Fruit fly (Drosophila melanogaster) whole organism, embryonic: ENCODE results near the gene Syx4.

ENCODE experiments used
- Abd-B ChIP-seq: fragments of 200-800 bp; sonication (Bioruptor generic); optimal IDR thresholded peaks from 2 replicates; lab custom pipeline; 2018; ENCODE audit warnings: missing biosample characterization, mild to moderate bottlenecking, missing genetic modification characterization, moderate library complexity
- Ada2b ChIP-seq: fragments of 200-800 bp; sonication (Bioruptor generic); IDR thresholded peaks from 2 replicates; pipeline ENCODE4 v1.3.6; 2022; ENCODE audit warnings: missing biosample characterization, missing genetic modification characterization
- Antp ChIP-seq: fragments of 200-800 bp; sonication (Bioruptor generic); optimal IDR thresholded peaks from 3 replicates; lab custom pipeline; 2016; ENCODE audit warnings: missing biosample characterization, missing genetic modification characterization
- Atf3 ChIP-seq: fragments of 200-800 bp; sonication (Bioruptor generic); optimal IDR thresholded peaks from 3 replicates; lab custom pipeline; 2016; ENCODE audit warnings: missing biosample characterization, missing genetic modification characterization
- Atf6 ChIP-seq: fragments of 200-800 bp; sonication (Bioruptor generic); IDR thresholded peaks from 2 replicates; pipeline ENCODE4 v1.3.6; 2022; ENCODE audit warnings: missing biosample characterization, missing genetic modification characterization
- B-H2 ChIP-seq: fragments of 200-800 bp; sonication (Bioruptor generic); optimal IDR thresholded peaks from 2 replicates; lab custom pipeline; 2018; ENCODE audit warnings: missing biosample characterization, mild to moderate bottlenecking, missing genetic modification characterization
- CG1024 ChIP-seq: fragments of 200-800 bp; sonication (Bioruptor generic); IDR thresholded peaks from 2 replicates; pipeline ENCODE4 v1.3.6; 2022; ENCODE audit warnings: missing biosample characterization, missing genetic modification characterization
- CG11456 ChIP-seq: fragments of 200-800 bp; sonication (Bioruptor generic); IDR thresholded peaks from 3 replicates; pipeline ENCODE4 v1.3.6; 2022; ENCODE audit warnings: missing biosample characterization, missing genetic modification characterization
- CG12155 ChIP-seq: fragments of 200-800 bp; sonication (Bioruptor generic); optimal IDR thresholded peaks from 3 replicates; lab custom pipeline; 2016; ENCODE audit warnings: missing biosample characterization, missing genetic modification characterization
- CG14860 ChIP-seq: fragments of 200-800 bp; sonication (Bioruptor generic); IDR thresholded peaks from 3 replicates; pipeline ENCODE4 v1.3.6; 2022; ENCODE audit warnings: missing biosample characterization, missing genetic modification characterization; ENCODE audit not compliant: partially characterized antibody
- CG16779 ChIP-seq: fragments of 200-800 bp; sonication (Bioruptor generic); IDR thresholded peaks from 2 replicates; pipeline ENCODE4 v1.3.6; 2022; ENCODE audit warnings: missing biosample characterization, missing genetic modification characterization
- CG17361 ChIP-seq: fragments of 200-800 bp; sonication (Bioruptor generic); IDR thresholded peaks from 3 replicates; pipeline ENCODE4 v1.3.6; 2022; ENCODE audit warnings: missing biosample characterization, missing genetic modification characterization
- CG1832 ChIP-seq: fragments of 200-800 bp; sonication (Bioruptor generic); optimal IDR thresholded peaks from 2 replicates; lab custom pipeline; 2017; ENCODE audit warnings: missing biosample characterization, mild to moderate bottlenecking, missing genetic modification characterization, inconsistent platforms
- CG31224 ChIP-seq: fragments of 200-800 bp; sonication (Bioruptor generic); IDR thresholded peaks from 2 replicates; pipeline ENCODE4 v1.3.6; 2022; ENCODE audit warnings: missing biosample characterization, missing genetic modification characterization
- CG32767 ChIP-seq: fragments of 200-800 bp; sonication (Bioruptor generic); IDR thresholded peaks from 2 replicates; pipeline ENCODE4 v1.3.6; 2022; ENCODE audit warnings: missing biosample characterization, missing genetic modification characterization
- CG42726 ChIP-seq: fragments of 200-800 bp; sonication (Bioruptor generic); IDR thresholded peaks from 2 replicates; pipeline ENCODE4 v1.3.6; 2022; ENCODE audit warnings: missing biosample characterization, missing genetic modification characterization; ENCODE audit not compliant: partially characterized antibody
- CG5953 ChIP-seq: fragments of 200-800 bp; sonication (Bioruptor generic); IDR thresholded peaks from 2 replicates; pipeline ENCODE4 v1.3.6; 2022; ENCODE audit warnings: missing biosample characterization, missing genetic modification characterization
- CG8944 ChIP-seq: fragments of 200-800 bp; sonication (Bioruptor generic); optimal IDR thresholded peaks from 3 replicates; lab custom pipeline; 2016; ENCODE audit warnings: missing biosample characterization, missing genetic modification characterization
- Dbx ChIP-seq: fragments of 200-800 bp; sonication (Bioruptor generic); IDR thresholded peaks from 3 replicates; pipeline ENCODE4 v1.3.6; 2022; ENCODE audit warnings: missing biosample characterization, missing genetic modification characterization
- Dp ChIP-seq: fragments of 200-800 bp; sonication (Bioruptor generic); optimal IDR thresholded peaks from 2 replicates; lab custom pipeline; 2018; ENCODE audit warnings: missing biosample characterization, mild to moderate bottlenecking, missing genetic modification characterization, moderate library complexity
- H15 ChIP-seq: fragments of 200-800 bp; sonication (Bioruptor generic); IDR thresholded peaks from 3 replicates; pipeline ENCODE4 v1.3.6; 2022; ENCODE audit warnings: missing biosample characterization, missing genetic modification characterization
- HLH3B ChIP-seq: fragments of 200-800 bp; sonication (Bioruptor generic); IDR thresholded peaks from 2 replicates; pipeline ENCODE4 v1.3.6; 2022; ENCODE audit warnings: missing biosample characterization, missing genetic modification characterization
- HLH54F ChIP-seq: fragments of 200-800 bp; sonication (Bioruptor generic); optimal IDR thresholded peaks from 3 replicates; lab custom pipeline; 2016; ENCODE audit warnings: missing biosample characterization, missing genetic modification characterization
- Hr3 ChIP-seq: fragments of 200-800 bp; sonication (Bioruptor generic); optimal IDR thresholded peaks from 3 replicates; lab custom pipeline; 2016; ENCODE audit warnings: missing biosample characterization, missing genetic modification characterization
- Lpt ChIP-seq: fragments of >200 bp; optimal IDR thresholded peaks from 2 replicates; lab custom pipeline; 2018; ENCODE audit warnings: missing biosample characterization, missing genetic modification characterization
- Oaz ChIP-seq: fragments of 200-800 bp; sonication (Bioruptor generic); IDR thresholded peaks from 2 replicates; pipeline ENCODE4 v1.3.6; 2022; ENCODE audit warnings: missing biosample characterization, missing genetic modification characterization
- Spps ChIP-seq: fragments of 200-800 bp; sonication (Bioruptor generic); optimal IDR thresholded peaks from 2 replicates; lab custom pipeline; 2018; ENCODE audit warnings: missing biosample characterization, mild to moderate bottlenecking, missing genetic modification characterization
- bcd ChIP-seq: fragments of 200-800 bp; sonication (Bioruptor generic); optimal IDR thresholded peaks from 2 replicates; lab custom pipeline; 2017; ENCODE audit warnings: missing biosample characterization, mild to moderate bottlenecking, missing genetic modification characterization
- chif ChIP-seq, 2 experiments: fragments of 200-800 bp; sonication (Bioruptor generic); optimal IDR thresholded peaks; 3 replicates each; lab custom pipeline; 2016; ENCODE audit warnings: missing biosample characterization in 2 of 2, missing genetic modification characterization in 2 of 2
- danr ChIP-seq: fragments of 200-800 bp; sonication (Bioruptor generic); IDR thresholded peaks from 2 replicates; pipeline ENCODE4 v1.3.6; 2022; ENCODE audit warnings: missing biosample characterization, missing genetic modification characterization
- dpn ChIP-seq, 2 experiments: fragments of 200-800 bp; sonication (Bioruptor generic); optimal IDR thresholded peaks; 3 replicates each; lab custom pipeline; 2016; ENCODE audit warnings: missing biosample characterization in 2 of 2, missing genetic modification characterization in 2 of 2
- dysf ChIP-seq: fragments of 200-800 bp; sonication (Bioruptor generic); IDR thresholded peaks from 3 replicates; pipeline ENCODE4 v1.3.6; 2022; ENCODE audit warnings: missing biosample characterization, missing genetic modification characterization
- hkb ChIP-seq, 2 experiments: fragments of 200-800 bp in 1 of 2; fragments of >200 bp in 1 of 2; sonication (Bioruptor generic) in 1 of 2; IDR thresholded peaks in 1 of 2; optimal IDR thresholded peaks in 1 of 2; 2 replicates each; pipeline versions ENCODE4 v1.3.6 to Lab custom; 2017 to 2022; ENCODE audit warnings: missing biosample characterization in 1 of 2, missing genetic modification characterization in 1 of 2
- ken ChIP-seq: fragments of 200-800 bp; sonication (Bioruptor generic); IDR thresholded peaks from 3 replicates; pipeline ENCODE4 v1.3.6; 2022; ENCODE audit warnings: missing biosample characterization, missing genetic modification characterization
- lmd ChIP-seq: fragments of 200-800 bp; sonication (Bioruptor generic); IDR thresholded peaks from 2 replicates; pipeline ENCODE4 v1.3.6; 2022; ENCODE audit warnings: missing biosample characterization, missing genetic modification characterization
- maf-S ChIP-seq: fragments of 200-800 bp; sonication (Bioruptor generic); optimal IDR thresholded peaks from 2 replicates; lab custom pipeline; 2016; ENCODE audit warnings: missing biosample characterization, missing genetic modification characterization
- mam ChIP-seq: fragments of 200-800 bp; sonication (Bioruptor generic); optimal IDR thresholded peaks from 3 replicates; lab custom pipeline; 2016; ENCODE audit warnings: missing biosample characterization, missing genetic modification characterization
- pan ChIP-seq, 4 experiments: fragments of >200 bp in 3 of 4; fragments of 200-800 bp in 1 of 4; sonication (Bioruptor generic) in 1 of 4; optimal IDR thresholded peaks in 3 of 4; IDR thresholded peaks in 1 of 4; 2 replicates each; pipeline versions ENCODE4 v1.3.6 to Lab custom; 2017 to 2022; ENCODE audit warnings: missing biosample characterization in 2 of 4, missing genetic modification characterization in 2 of 4, mixed read lengths in 1 of 4
- pb ChIP-seq: fragments of 200-800 bp; sonication (Bioruptor generic); optimal IDR thresholded peaks from 3 replicates; lab custom pipeline; 2016; ENCODE audit warnings: missing biosample characterization, missing genetic modification characterization
- pho ChIP-seq: fragments of 200-800 bp; sonication (Bioruptor generic); optimal IDR thresholded peaks from 2 replicates; lab custom pipeline; 2016; ENCODE audit warnings: missing biosample characterization, missing genetic modification characterization
- phol ChIP-seq: fragments of 200-800 bp; sonication (Bioruptor generic); optimal IDR thresholded peaks from 3 replicates; lab custom pipeline; 2018; ENCODE audit warnings: missing biosample characterization, mild to moderate bottlenecking, missing genetic modification characterization, moderate library complexity
- pzg ChIP-seq: fragments of 200-800 bp; sonication (Bioruptor generic); optimal IDR thresholded peaks from 3 replicates; lab custom pipeline; 2018; ENCODE audit warnings: missing biosample characterization, mild to moderate bottlenecking, missing genetic modification characterization, moderate library complexity
- seq ChIP-seq: fragments of 200-800 bp; sonication (Bioruptor generic); IDR thresholded peaks from 2 replicates; pipeline ENCODE4 v1.3.6; 2022; ENCODE audit warnings: missing biosample characterization, missing genetic modification characterization
- sr ChIP-seq: fragments of 200-800 bp; sonication (Bioruptor generic); IDR thresholded peaks from 3 replicates; pipeline ENCODE4 v1.3.6; 2022; ENCODE audit warnings: missing biosample characterization, missing genetic modification characterization
- stc ChIP-seq: fragments of 200-800 bp; sonication (Bioruptor generic); IDR thresholded peaks from 2 replicates; pipeline ENCODE4 v1.3.6; 2022; ENCODE audit warnings: missing biosample characterization, missing genetic modification characterization
- sug ChIP-seq: fragments of 200-800 bp; optimal IDR thresholded peaks from 2 replicates; lab custom pipeline; 2019; ENCODE audit warnings: missing biosample characterization, mild to moderate bottlenecking, missing genetic modification characterization, moderate library complexity
- tin ChIP-seq: fragments of 200-800 bp; sonication (Bioruptor generic); optimal IDR thresholded peaks from 3 replicates; lab custom pipeline; 2016; ENCODE audit warnings: missing biosample characterization, missing genetic modification characterization
- wdn ChIP-seq: fragments of 200-800 bp; sonication (Bioruptor generic); IDR thresholded peaks from 2 replicates; pipeline ENCODE4 v1.3.6; 2022; ENCODE audit warnings: missing biosample characterization, missing genetic modification characterization
- wor ChIP-seq: fragments of 200-800 bp; sonication (Bioruptor generic); IDR thresholded peaks from 2 replicates; pipeline ENCODE4 v1.3.6; 2022; ENCODE audit warnings: missing biosample characterization, missing genetic modification characterization

Syx4 gene

dm6 chrX:2708156-2708734 is 35.6 kb downstream of the Syx4 start, which contains the start of gene CG2681 (continued):
- TF ChIP-seq wor (GFP tag; lab: Robert Waterston, UW), result peak; percentile 24; the same call in 1 of the 2 replicates
- TF ChIP-seq phol (tag; lab: Kevin White, UChicago), result no peak
- peak; percentile 63 for TF ChIP-seq Ada2b (GFP tag; lab: Robert Waterston, UW)
- peak; percentile 61; the same call in 1 of the 2 replicates for TF ChIP-seq stc (GFP tag; lab: Robert Waterston, UW)
- TF ChIP-seq pzg (GFP tag; lab: Kevin White, UChicago), result no peak
- TF ChIP-seq mam (GFP tag; lab: Kevin White, UChicago), result peak; percentile 43
- 0 out of 2 replicates have a peak, but pooled peaks have one; percentile 40 for TF ChIP-seq seq (GFP tag; lab: Robert Waterston, UW)
- TF ChIP-seq CG1832 (GFP tag; lab: Kevin White, UChicago), result no peak
- TF ChIP-seq CG17361 (GFP tag; lab: Robert Waterston, UW), result 0 out of 3 replicates have a peak, but pooled peaks have one; percentile 28
- peak in 1 of 2 experiments; percentile 21 for TF ChIP-seq chif (GFP tag; optimal IDR thresholded peaks at IDR 0.05; lab: Kevin White, UChicago)
- peak; percentile 3 for TF ChIP-seq pho (GFP tag; lab: Kevin White, UChicago)
- 0 out of 2 replicates have a peak, but pooled peaks have one; percentile 25 for TF ChIP-seq CG1024 (GFP tag; lab: Robert Waterston, UW)
- no peak for TF ChIP-seq B-H2 (GFP tag; lab: Kevin White, UChicago)
- no peak for TF ChIP-seq Hr3 (GFP tag; lab: Kevin White, UChicago)
- TF ChIP-seq Dp (GFP tag; lab: Kevin White, UChicago), result no peak
- TF ChIP-seq HLH54F (GFP tag; lab: Kevin White, UChicago), result peak; percentile 46
- TF ChIP-seq tin (GFP tag; lab: Kevin White, UChicago), result peak; percentile 6
- TF ChIP-seq HLH3B (GFP tag; lab: Robert Waterston, UW), result peak; percentile 56
- peak; percentile 66; the same call in 2 of the 3 replicates for TF ChIP-seq ken (GFP tag; lab: Robert Waterston, UW)
- peak; percentile 0 for TF ChIP-seq CG12155 (GFP tag; lab: Kevin White, UChicago)
- no peak for TF ChIP-seq maf-S (GFP tag; lab: Kevin White, UChicago)
- TF ChIP-seq pb, result no peak
- peak; percentile 46 for TF ChIP-seq Antp (GFP tag; lab: Kevin White, UChicago)
- peak; percentile 37; the same call in 1 of the 2 replicates for TF ChIP-seq Oaz (GFP tag; lab: Robert Waterston, UW)
- peak; percentile 80 for TF ChIP-seq CG11456 (GFP tag; lab: Robert Waterston, UW)
- peak; percentile 70 for TF ChIP-seq H15 (GFP tag; lab: Robert Waterston, UW)
- TF ChIP-seq sr (GFP tag; lab: Robert Waterston, UW), result 0 out of 3 replicates have a peak, but pooled peaks have one; percentile 26
- no peak for TF ChIP-seq CG14860 (GFP tag; lab: Robert Waterston, UW)
- peak; percentile 7 for TF ChIP-seq bcd (GFP tag; lab: Kevin White, UChicago)
- TF ChIP-seq CG8944 (GFP tag; lab: Kevin White, UChicago), result peak; percentile 14
- peak; percentile 23; the same call in 1 of the 2 replicates for TF ChIP-seq CG32767 (GFP tag; lab: Robert Waterston, UW)
- peak; percentile 71 for TF ChIP-seq lmd (GFP tag; lab: Robert Waterston, UW)
- 0 out of 3 replicates have a peak, but pooled peaks have one; percentile 30 for TF ChIP-seq Dbx (GFP tag; lab: Robert Waterston, UW)
- no peak for TF ChIP-seq Atf3 (GFP tag; lab: Kevin White, UChicago)
- TF ChIP-seq CG31224 (GFP tag; lab: Robert Waterston, UW), result peak; percentile 31; the same call in 1 of the 2 replicates
- TF ChIP-seq dysf, result peak; percentile 68
- TF ChIP-seq Spps (tag; lab: Kevin White, UChicago), result no peak
- 0 out of 2 replicates have a peak, but pooled peaks have one; percentile 14 for TF ChIP-seq danr
- peak; percentile 12 for TF ChIP-seq Abd-B (GFP tag; lab: Kevin White, UChicago)
- TF ChIP-seq CG42726 (GFP tag; lab: Robert Waterston, UW), result no peak
- TF ChIP-seq sug (tag; lab: Kevin White, UChicago), result peak; percentile 20
- 0 out of 2 replicates have a peak, but pooled peaks have one; percentile 23 for TF ChIP-seq wdn (GFP tag; lab: Robert Waterston, UW)
- TF ChIP-seq hkb (optimal IDR thresholded peaks at IDR 0.05; lab: Kevin White, UChicago), result no peak
- TF ChIP-seq hkb (GFP tag; IDR thresholded peaks at IDR 0.05; lab: Robert Waterston, UW), result peak; percentile 50
- no peak for TF ChIP-seq CG5953 (GFP tag; lab: Robert Waterston, UW)
- TF ChIP-seq Atf6, result peak; percentile 32; the same call in 1 of the 2 replicates
- TF ChIP-seq pan (optimal IDR thresholded peaks at IDR 0.05; lab: Kevin White, UChicago), result no peak
- peak in 1 of 2 experiments; percentile 67 for TF ChIP-seq pan (GFP tag; optimal IDR thresholded peaks at IDR 0.05 in 1 of 2, IDR thresholded peaks at IDR 0.05 in 1 of 2)
- TF ChIP-seq dpn (GFP tag; optimal IDR thresholded peaks at IDR 0.05; lab: Kevin White, UChicago), result peak; percentile 22 to 37
- no peak for TF ChIP-seq Lpt
- TF ChIP-seq CG16779, result peak; percentile 59; the same call in 1 of the 2 replicates
